Fruit fly (Drosophila melanogaster) whole organism: ENCODE measurements around the gene Jon99Ciii.

Experiments
- CG8478 ChIP-seq: fragments of >200 bp; optimal IDR thresholded peaks from 2 replicates; lab custom pipeline; 2018; ENCODE audit warnings: inconsistent platforms
- Dll ChIP-seq: fragments of >200 bp; optimal IDR thresholded peaks from 2 replicates; lab custom pipeline; 2017
- EcR ChIP-seq, 2 experiments: fragments of >200 bp; optimal IDR thresholded peaks; 2 replicates each; lab custom pipeline; 2017; ENCODE audit warnings: missing biosample characterization in 2 of 2, missing genetic modification characterization in 2 of 2, missing genetic modification reagents in 2 of 2
- pan ChIP-seq: fragments of >200 bp; optimal IDR thresholded peaks from 2 replicates; lab custom pipeline; 2017
- psq ChIP-seq: fragments of >200 bp; optimal IDR thresholded peaks from 2 replicates; lab custom pipeline; 2017
- usp ChIP-seq: fragments of >200 bp; optimal IDR thresholded peaks from 2 replicates; lab custom pipeline; 2017; ENCODE audit warnings: missing biosample characterization, missing genetic modification characterization, mixed read lengths

- TF ChIP-seq pan (no peak), usp (GFP tag; lab: Kevin White, UChicago) (no peak), psq (lab: Kevin White, UChicago) (no peak), CG8478 (no peak), Dll (lab: Kevin White, UChicago) (no peak), EcR (GFP tag; optimal IDR thresholded peaks at IDR 0.05; lab: Kevin White, UChicago) (no peak)
Measured at dm6 chr3R:29933007-29933464, 11.0 kb downstream of the Jon99Ciii start, which contains the start of the genes Cog7, CG42557 and CG42558.
